Worm (Caenorhabditis elegans) whole organism, L1 larva: ENCODE measurements around the gene pxd-1.

Experiments
- C04F5.9 ChIP-seq: sonication (generic microtip); optimal IDR thresholded peaks from 2 replicates; lab custom pipeline; 2016; ENCODE audit warnings: missing genetic modification characterization, missing compliant biosample characterization
- C16A3.4 ChIP-seq: fragments of 150-350 bp; optimal IDR thresholded peaks from 2 replicates; lab custom pipeline; 2014; ENCODE audit warnings: missing biosample characterization, missing genetic modification characterization
- F16B12.6 ChIP-seq: fragments of 150-350 bp; optimal IDR thresholded peaks from 2 replicates; lab custom pipeline; 2014; ENCODE audit warnings: missing biosample characterization, missing genetic modification characterization
- aha-1 ChIP-seq: fragments of 150-350 bp; optimal IDR thresholded peaks from 2 replicates; lab custom pipeline; 2014; ENCODE audit warnings: missing biosample characterization, missing genetic modification characterization
- aly-2 ChIP-seq: fragments of 150-350 bp; optimal IDR thresholded peaks from 2 replicates; lab custom pipeline; 2014; ENCODE audit warnings: missing biosample characterization, missing genetic modification characterization
- blmp-1 ChIP-seq: fragments of 150-350 bp; optimal IDR thresholded peaks from 2 replicates; lab custom pipeline; 2014; ENCODE audit warnings: missing biosample characterization, missing genetic modification characterization
- ceh-8 ChIP-seq: fragments of 200-800 bp; sonication (Bioruptor generic); optimal IDR thresholded peaks from 2 replicates; lab custom pipeline; 2018; ENCODE audit warnings: mild to moderate bottlenecking, missing genetic modification characterization, moderate library complexity, missing compliant biosample characterization
- dpl-1 ChIP-seq, 3 experiments: fragments of 150-350 bp in 2 of 3; sonication (generic microtip) in 1 of 3; optimal IDR thresholded peaks; 2 replicates each; lab custom pipeline; 2014 to 2017; ENCODE audit warnings: missing biosample characterization in 3 of 3, missing genetic modification characterization in 3 of 3, missing genetic modification reagents in 3 of 3
- efl-1 ChIP-seq, 4 experiments: fragments of 150-350 bp; optimal IDR thresholded peaks in 3 of 4; peaks in 1 of 4; 1 replicate in 1 of 4; 2 replicates in 3 of 4; lab custom pipeline; 2014; ENCODE audit warnings: missing biosample characterization in 2 of 4, missing genetic modification characterization in 2 of 4, missing genetic modification reagents in 2 of 4
- efl-3 ChIP-seq: fragments of 200-800 bp; sonication (Bioruptor generic); optimal IDR thresholded peaks from 2 replicates; lab custom pipeline; 2018; ENCODE audit warnings: mild to moderate bottlenecking, missing genetic modification characterization, missing compliant biosample characterization
- egl-13 ChIP-seq: sonication (generic microtip); optimal IDR thresholded peaks from 2 replicates; lab custom pipeline; 2016; ENCODE audit warnings: missing genotype, missing genetic modification reagents, missing genetic modification characterization, missing compliant biosample characterization
- elt-2 ChIP-seq: sonication (generic microtip); optimal IDR thresholded peaks from 2 replicates; lab custom pipeline; 2016; ENCODE audit warnings: missing genetic modification characterization, mild to moderate bottlenecking, inconsistent platforms, missing compliant biosample characterization, missing genetic modification reagents
- elt-3 ChIP-seq, 6 experiments: fragments of 150-350 bp in 1 of 6; sonication (generic microtip); optimal IDR thresholded peaks; 2 replicates each; lab custom pipeline; 2017 to 2018; ENCODE audit warnings: missing biosample characterization in 6 of 6, missing genetic modification characterization in 6 of 6, inconsistent platforms in 1 of 6
- grh-1 ChIP-seq: fragments of 200-800 bp; sonication (Bioruptor generic); IDR thresholded peaks from 2 replicates; pipeline ENCODE4 v1.3.6; 2022; ENCODE audit warnings: missing genetic modification reagents, missing genetic modification characterization, missing compliant biosample characterization
- hlh-4 ChIP-seq: sonication (generic microtip); optimal IDR thresholded peaks from 2 replicates; lab custom pipeline; 2016; ENCODE audit warnings: mild to moderate bottlenecking, missing genetic modification characterization, missing compliant biosample characterization
- isw-1 ChIP-seq: fragments of 200-800 bp; sonication (Bioruptor generic); IDR thresholded peaks from 2 replicates; pipeline ENCODE4 v1.3.6; 2022; ENCODE audit warnings: missing genetic modification characterization, missing compliant biosample characterization
- jun-1 ChIP-seq: fragments of 150-350 bp; optimal IDR thresholded peaks from 2 replicates; lab custom pipeline; 2014; ENCODE audit warnings: missing biosample characterization, missing genetic modification reagents, missing genetic modification characterization
- lin-14 ChIP-seq: fragments of 200-800 bp; sonication (Bioruptor generic); optimal IDR thresholded peaks from 2 replicates; lab custom pipeline; 2018; ENCODE audit warnings: mild to moderate bottlenecking, missing genetic modification characterization, moderate library complexity, missing compliant biosample characterization
- lin-35 ChIP-seq, 2 experiments: fragments of 150-350 bp; optimal IDR thresholded peaks; 2 replicates each; lab custom pipeline; 2014; ENCODE audit warnings: missing biosample characterization in 2 of 2, missing genetic modification characterization in 2 of 2, missing genetic modification reagents in 2 of 2
- lin-39 ChIP-seq: fragments of 150-350 bp; optimal IDR thresholded peaks from 2 replicates; lab custom pipeline; 2014; ENCODE audit warnings: missing biosample characterization, missing genetic modification reagents, missing genetic modification characterization
- lir-3 ChIP-seq: sonication (generic microtip); optimal IDR thresholded peaks from 2 replicates; lab custom pipeline; 2016; ENCODE audit warnings: mild to moderate bottlenecking, missing genetic modification characterization, moderate library complexity, missing compliant biosample characterization; ENCODE audit not compliant: poor library complexity
- lsy-2 ChIP-seq, 2 experiments: fragments of 150-350 bp; optimal IDR thresholded peaks; 2 replicates each; lab custom pipeline; 2014; ENCODE audit warnings: missing biosample characterization in 2 of 2, missing genetic modification characterization in 2 of 2
- mab-9 ChIP-seq: fragments of 200-800 bp; sonication (Bioruptor generic); IDR thresholded peaks from 2 replicates; pipeline ENCODE4 v1.3.6; 2022; ENCODE audit warnings: missing genetic modification reagents, missing genetic modification characterization, missing compliant biosample characterization
- mep-1 ChIP-seq: fragments of 150-350 bp; optimal IDR thresholded peaks from 2 replicates; lab custom pipeline; 2014; ENCODE audit warnings: missing biosample characterization, missing genetic modification characterization
- nhr-11 ChIP-seq: fragments of 150-350 bp; optimal IDR thresholded peaks from 2 replicates; lab custom pipeline; 2014; ENCODE audit warnings: missing biosample characterization, missing genetic modification characterization
- nhr-20 ChIP-seq: sonication (generic microtip); optimal IDR thresholded peaks from 2 replicates; lab custom pipeline; 2016; ENCODE audit warnings: mild to moderate bottlenecking, missing genetic modification characterization, missing compliant biosample characterization
- nhr-28 ChIP-seq: fragments of 150-350 bp; optimal IDR thresholded peaks from 2 replicates; lab custom pipeline; 2014; ENCODE audit warnings: missing biosample characterization, missing genetic modification characterization
- nhr-47 ChIP-seq: sonication (generic microtip); optimal IDR thresholded peaks from 2 replicates; lab custom pipeline; 2016; ENCODE audit warnings: mild to moderate bottlenecking, missing genetic modification characterization, moderate library complexity, missing compliant biosample characterization
- nhr-76 ChIP-seq: sonication (generic microtip); optimal IDR thresholded peaks from 2 replicates; lab custom pipeline; 2017; ENCODE audit warnings: missing biosample characterization, missing genetic modification characterization
- nhr-77 ChIP-seq: fragments of 150-350 bp; optimal IDR thresholded peaks from 2 replicates; lab custom pipeline; 2014; ENCODE audit warnings: missing biosample characterization, missing genetic modification characterization
- nhr-84 ChIP-seq: sonication (generic microtip); optimal IDR thresholded peaks from 2 replicates; lab custom pipeline; 2017; ENCODE audit warnings: missing biosample characterization, missing genetic modification characterization
- nhr-85 ChIP-seq: sonication (generic microtip); peaks from one replicate; lab custom pipeline; 2016; ENCODE audit warnings: missing genetic modification characterization, inconsistent platforms, missing compliant biosample characterization
- nhr-90 ChIP-seq: sonication (generic microtip); optimal IDR thresholded peaks from 2 replicates; lab custom pipeline; 2016; ENCODE audit warnings: mild to moderate bottlenecking, missing genetic modification characterization, missing compliant biosample characterization; ENCODE audit not compliant: poor library complexity
- pax-3 ChIP-seq: fragments of 200-800 bp; sonication (Bioruptor generic); optimal IDR thresholded peaks from 2 replicates; lab custom pipeline; 2018; ENCODE audit warnings: mild to moderate bottlenecking, missing genetic modification characterization, moderate library complexity, missing compliant biosample characterization
- rnt-1 ChIP-seq: sonication (generic microtip); optimal IDR thresholded peaks from 2 replicates; lab custom pipeline; 2016; ENCODE audit warnings: mild to moderate bottlenecking, missing genetic modification characterization, moderate library complexity, missing compliant biosample characterization
- skn-1 ChIP-seq: fragments of 150-350 bp; optimal IDR thresholded peaks from 2 replicates; lab custom pipeline; 2014; ENCODE audit warnings: missing biosample characterization, missing genetic modification characterization
- snpc-4 ChIP-seq: fragments of 150-350 bp; optimal IDR thresholded peaks from 2 replicates; lab custom pipeline; 2014; ENCODE audit warnings: missing biosample characterization, missing genetic modification characterization
- snu-23 ChIP-seq: sonication (generic microtip); optimal IDR thresholded peaks from 2 replicates; lab custom pipeline; 2016; ENCODE audit warnings: missing genetic modification characterization, missing compliant biosample characterization
- sptf-1 ChIP-seq: fragments of 150-350 bp; optimal IDR thresholded peaks from 2 replicates; lab custom pipeline; 2014; ENCODE audit warnings: missing biosample characterization, missing genetic modification characterization
- sup-37 ChIP-seq: fragments of 200-800 bp; sonication (Bioruptor generic); optimal IDR thresholded peaks from 2 replicates; lab custom pipeline; 2018; ENCODE audit warnings: mild to moderate bottlenecking, missing genetic modification characterization, missing compliant biosample characterization
- swsn-7 ChIP-seq: sonication (generic microtip); optimal IDR thresholded peaks from 2 replicates; lab custom pipeline; 2016; ENCODE audit warnings: missing genetic modification characterization, missing compliant biosample characterization
- tbx-2 ChIP-seq: sonication (generic microtip); optimal IDR thresholded peaks from 2 replicates; lab custom pipeline; 2016; ENCODE audit warnings: missing genetic modification characterization, missing compliant biosample characterization
- tlp-1 ChIP-seq: fragments of 150-350 bp; optimal IDR thresholded peaks from 2 replicates; lab custom pipeline; 2014; ENCODE audit warnings: missing biosample characterization, missing genetic modification characterization
- unc-130 ChIP-seq: fragments of 150-350 bp; optimal IDR thresholded peaks from 2 replicates; lab custom pipeline; 2017; ENCODE audit warnings: missing biosample characterization, missing genetic modification characterization, inconsistent platforms
- unc-62 ChIP-seq: fragments of 150-350 bp; optimal IDR thresholded peaks from 2 replicates; lab custom pipeline; 2014; ENCODE audit warnings: missing biosample characterization, missing genetic modification reagents, missing genetic modification characterization
- unc-86 ChIP-seq: sonication (generic microtip); optimal IDR thresholded peaks from 2 replicates; lab custom pipeline; 2016; ENCODE audit warnings: missing genetic modification characterization, missing compliant biosample characterization
- zip-4 ChIP-seq: fragments of 200-800 bp; sonication (Bioruptor generic); optimal IDR thresholded peaks from 2 replicates; lab custom pipeline; 2018; ENCODE audit warnings: mild to moderate bottlenecking, missing genetic modification characterization, moderate library complexity, missing compliant biosample characterization

Gene pxd-1

ce11 chrIII:4018095-4018498, 12.2 kb downstream of the pxd-1 start (continued):
- TF ChIP-seq mep-1 (tag; lab: Kevin White, UChicago), result peak; percentile 75
- peak; percentile 68 for TF ChIP-seq jun-1
- TF ChIP-seq tlp-1 (tag; lab: Kevin White, UChicago), result no peak
- TF ChIP-seq C16A3.4, result peak; percentile 4
- TF ChIP-seq unc-86 (tag; lab: Kevin White, UChicago), result peak; percentile 35
- peak; percentile 89 for TF ChIP-seq lin-14
- TF ChIP-seq lir-3 (tag; lab: Kevin White, UChicago), result peak; percentile 15
- no peak for TF ChIP-seq nhr-76 (tag; lab: Kevin White, UChicago)
- TF ChIP-seq elt-3 (tag; optimal IDR thresholded peaks at IDR 0.05; lab: Kevin White, UChicago), result no peak
- TF ChIP-seq zip-4 (GFP tag; lab: Kevin White, UChicago), result peak; percentile 97
- no peak for TF ChIP-seq elt-2

- TF ChIP-seq lin-39 (tag; lab: Kevin White, UChicago) (no peak), pax-3 (tag; lab: Kevin White, UChicago) (no peak), tbx-2 (tag; lab: Kevin White, UChicago) (no peak), mab-9 (GFP tag; lab: Robert Waterston, UW) (0 out of 2 replicates have a peak, but pooled peaks have one; percentile 9), nhr-77 (tag; lab: Kevin White, UChicago) (no peak), aly-2 (tag; lab: Kevin White, UChicago) (no peak), efl-3 (no peak), aha-1 (tag; lab: Kevin White, UChicago) (no peak), nhr-90 (no peak), hlh-4 (tag; lab: Kevin White, UChicago) (no peak), lsy-2 (tag; optimal IDR thresholded peaks at IDR 0.05; lab: Kevin White, UChicago) (peak; percentile 4 to 37), nhr-28 (no peak), lin-14 (peak; percentile 93), unc-130 (tag; lab: Kevin White, UChicago) (peak; percentile 5), ceh-8 (GFP tag; lab: Kevin White, UChicago) (no peak), unc-62 (GFP tag; lab: Kevin White, UChicago) (no peak), grh-1 (GFP tag; lab: Robert Waterston, UW) (no peak), skn-1 (no peak), lir-3 (tag; lab: Kevin White, UChicago) (no peak), elt-2 (peak; percentile 22), isw-1 (GFP tag; lab: Robert Waterston, UW) (no peak), blmp-1 (peak; percentile 66), F16B12.6 (tag; lab: Kevin White, UChicago) (peak; percentile 4), sptf-1 (no peak), nhr-11 (tag; lab: Kevin White, UChicago) (no peak), efl-1 (optimal IDR thresholded peaks at IDR 0.05; lab: Kevin White, UChicago) (peak in 1 of 2 experiments; percentile 20), efl-1 (GFP tag; optimal IDR thresholded peaks at IDR 0.05 in 1 of 2; lab: Kevin White, UChicago) (peak; percentile 13 to 62), lin-35 (GFP tag; optimal IDR thresholded peaks at IDR 0.05; lab: Kevin White, UChicago) (peak in 1 of 2 experiments; percentile 2), nhr-85 (no peak), nhr-84 (tag; lab: Kevin White, UChicago) (no peak), mep-1 (tag; lab: Kevin White, UChicago) (no peak), snpc-4 (tag; lab: Kevin White, UChicago) (no peak), nhr-47 (peak; percentile 6), egl-13 (no peak), unc-86 (tag; lab: Kevin White, UChicago) (no peak), sup-37 (GFP tag; lab: Kevin White, UChicago) (no peak), nhr-20 (tag; lab: Kevin White, UChicago) (peak; percentile 6), snu-23 (peak; percentile 10), dpl-1 (GFP tag; optimal IDR thresholded peaks at IDR 0.05; lab: Kevin White, UChicago) (peak in 2 of 3 experiments; percentile 7 to 30), C04F5.9 (tag; lab: Kevin White, UChicago) (no peak), zip-4 (GFP tag; lab: Kevin White, UChicago) (no peak), rnt-1 (tag; lab: Kevin White, UChicago) (peak; percentile 38), swsn-7 (tag; lab: Kevin White, UChicago) (peak; percentile 23)
Observed at ce11 chrIII:4018591-4019580, 12.9 kb downstream of the pxd-1 start.
